Fruit fly (Drosophila melanogaster): ENCODE data around the gene mRpL38.

The mRpL38 gene

DNA sequence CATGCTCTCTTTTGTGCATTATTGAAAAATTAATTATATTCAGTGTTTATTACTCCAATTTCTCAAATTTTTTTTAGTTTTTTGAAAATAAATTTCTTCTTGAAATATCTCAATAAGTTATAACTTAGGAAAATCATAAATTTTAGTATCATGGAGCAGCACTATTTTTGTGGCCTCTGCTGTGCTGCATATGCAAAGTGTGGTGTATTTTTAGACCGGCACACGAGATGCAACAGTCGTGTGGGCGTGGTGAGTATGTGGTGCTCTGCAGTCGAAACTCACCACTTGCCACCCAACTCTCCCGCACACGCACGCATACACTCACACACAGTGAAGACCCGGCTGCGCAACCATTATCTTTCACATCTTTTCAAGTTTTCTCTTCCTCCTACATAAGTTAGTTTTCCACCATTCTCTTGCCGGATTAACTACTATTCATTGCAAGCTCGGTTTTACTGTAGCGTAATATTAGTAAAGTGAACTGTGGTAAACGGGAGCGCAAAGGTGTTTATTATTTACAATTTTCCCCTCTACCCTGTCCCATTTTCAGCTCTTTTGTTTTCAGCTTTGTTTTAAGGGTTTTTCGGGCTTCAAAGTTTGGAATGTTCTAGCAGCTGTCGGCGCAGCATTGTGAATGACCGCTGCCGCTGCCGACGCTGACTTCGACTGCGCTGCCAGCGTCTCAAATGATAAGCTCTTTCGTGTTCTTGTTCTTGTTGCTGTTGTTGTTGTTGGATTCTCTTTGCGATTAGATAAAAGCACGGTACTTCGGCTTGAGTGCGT lies 17.5 kb upstream of the mRpL38 start (continued):
- TF ChIP-seq Eip78C (GFP tag) (peak; percentile 96), pdm3 (GFP tag; optimal IDR thresholded peaks at IDR 0.05) (peak; percentile 66), CG8632 (GFP tag; optimal IDR thresholded peaks at IDR 0.05) (peak; percentile 64), Hr38 (GFP tag; optimal IDR thresholded peaks at IDR 0.05) (no peak), net (GFP tag; optimal IDR thresholded peaks at IDR 0.05) (peak; percentile 79), fkh (GFP tag; optimal IDR thresholded peaks at IDR 0.05) (no peak), CG11762 (GFP tag; optimal IDR thresholded peaks at IDR 0.05; ENCODE audit: insufficient read depth) (peak; percentile 57), CG10631 (GFP tag; optimal IDR thresholded peaks at IDR 0.05) (peak; percentile 59), OdsH (GFP tag; optimal IDR thresholded peaks at IDR 0.05) (peak; percentile 71), dac (GFP tag; optimal IDR thresholded peaks at IDR 0.05) (peak; percentile 44), CG16779 (tag; optimal IDR thresholded peaks at IDR 0.05) (peak; percentile 71), CG32006 (GFP tag; optimal IDR thresholded peaks at IDR 0.05) (peak; percentile 71), Eip93F (GFP tag; optimal IDR thresholded peaks at IDR 0.05) (no peak), CG9139 (GFP tag; optimal IDR thresholded peaks at IDR 0.05) (peak; percentile 72), Hr4 (GFP tag; optimal IDR thresholded peaks at IDR 0.05) (peak; percentile 73), salr (GFP tag; optimal IDR thresholded peaks at IDR 0.05) (peak; percentile 25 to 63), CG10669 (GFP tag; optimal IDR thresholded peaks at IDR 0.05) (peak; percentile 71), eg (GFP tag; IDR thresholded peaks at IDR 0.05) (peak; percentile 84), lz (GFP tag; optimal IDR thresholded peaks at IDR 0.05) (peak; percentile 69), CG34406 (GFP tag; optimal IDR thresholded peaks at IDR 0.05) (peak; percentile 73), CG8319 (GFP tag; optimal IDR thresholded peaks at IDR 0.05) (peak; percentile 38), Gug (GFP tag; IDR thresholded peaks at IDR 0.05) (no peak; the same call in 1 of the 2 replicates), CG1621 (tag; optimal IDR thresholded peaks at IDR 0.05) (peak; percentile 59), esn (GFP tag; optimal IDR thresholded peaks at IDR 0.05) (peak; percentile 68), topi (GFP tag; optimal IDR thresholded peaks at IDR 0.05) (peak; percentile 79), acj6 (GFP tag; optimal IDR thresholded peaks at IDR 0.05) (peak; percentile 74), fd59A (GFP tag; optimal IDR thresholded peaks at IDR 0.05) (peak; percentile 56), CG8119 (GFP tag; IDR thresholded peaks at IDR 0.05) (peak; percentile 82), Sox15 (GFP tag; optimal IDR thresholded peaks at IDR 0.05) (peak; percentile 13), CG6854 (GFP tag; optimal IDR thresholded peaks at IDR 0.05) (peak; percentile 62), CG6163 (GFP tag; IDR thresholded peaks at IDR 0.05) (peak; percentile 85), CG31627 (GFP tag; optimal IDR thresholded peaks at IDR 0.05) (peak; percentile 54), CG11294 (GFP tag; IDR thresholded peaks at IDR 0.05) (peak; percentile 18; the same call in 1 of the 2 replicates)

DNA sequence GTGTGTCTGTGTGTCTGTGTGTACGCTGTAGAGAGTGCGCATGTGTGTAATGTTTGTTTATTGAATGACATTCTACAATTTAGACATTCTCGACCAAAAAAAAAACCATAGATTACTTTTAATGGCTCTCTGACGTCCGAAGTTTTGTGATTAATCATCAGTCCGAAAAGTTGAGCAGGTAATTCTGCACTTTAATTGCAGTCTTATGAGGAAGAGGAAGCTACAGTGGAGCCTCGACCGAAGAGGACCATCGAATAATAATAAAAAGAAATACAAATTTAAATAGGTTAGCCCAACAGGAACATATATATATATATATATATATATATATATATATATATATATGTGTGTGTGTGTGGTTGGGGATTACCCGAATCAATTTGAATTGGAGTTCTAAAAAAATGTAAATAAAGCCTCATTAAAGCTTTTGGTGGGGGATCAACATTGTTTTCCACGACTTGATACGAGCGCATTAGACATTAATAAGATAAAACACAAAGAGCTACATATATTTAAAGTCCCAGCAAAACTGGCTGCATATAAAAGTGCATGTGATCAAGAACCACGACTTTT lies 16.8 kb upstream of the mRpL38 start:
- no peak for TF ChIP-seq spab (GFP tag; optimal IDR thresholded peaks at IDR 0.05)
- peak; percentile 11 for TF ChIP-seq vri (GFP tag; optimal IDR thresholded peaks at IDR 0.05)
- TF ChIP-seq net (GFP tag; optimal IDR thresholded peaks at IDR 0.05) = no peak
- TF ChIP-seq CG34406 (GFP tag; optimal IDR thresholded peaks at IDR 0.05) = peak; percentile 1
- no peak for TF ChIP-seq Hr4 (GFP tag; optimal IDR thresholded peaks at IDR 0.05)
- TF ChIP-seq CG6163 (GFP tag; IDR thresholded peaks at IDR 0.05) = no peak
- peak; percentile 48 for TF ChIP-seq fkh (GFP tag; optimal IDR thresholded peaks at IDR 0.05)
- peak; percentile 26 for TF ChIP-seq topi (GFP tag; optimal IDR thresholded peaks at IDR 0.05)
- no peak for TF ChIP-seq CG7368 (GFP tag; optimal IDR thresholded peaks at IDR 0.05)
- no peak for TF ChIP-seq CG6808 (GFP tag; optimal IDR thresholded peaks at IDR 0.05)
- TF ChIP-seq Sox15 (GFP tag; optimal IDR thresholded peaks at IDR 0.05) = no peak
- TF ChIP-seq Smox (GFP tag; optimal IDR thresholded peaks at IDR 0.05) = peak; percentile 6
- TF ChIP-seq CG31627 (GFP tag; optimal IDR thresholded peaks at IDR 0.05) = peak; percentile 21
- TF ChIP-seq Ets21C (GFP tag; optimal IDR thresholded peaks at IDR 0.05) = no peak
- TF ChIP-seq CG6276 (GFP tag; optimal IDR thresholded peaks at IDR 0.05) = no peak
- TF ChIP-seq Sox102F (GFP tag; optimal IDR thresholded peaks at IDR 0.05) = peak; percentile 11
- no peak for TF ChIP-seq CG9139 (GFP tag; optimal IDR thresholded peaks at IDR 0.05)
- no peak for TF ChIP-seq CG11762 (GFP tag; optimal IDR thresholded peaks at IDR 0.05; ENCODE audit: insufficient read depth)
- peak; percentile 31 for TF ChIP-seq Eip78C (GFP tag)
- peak; percentile 58 for TF ChIP-seq svp (GFP tag)

Measured in whole organism, prepupa.